Fruit fly (Drosophila melanogaster) whole organism, larva: ENCODE measurements around the gene CG13135.
A peak's percentile ranks its signal among the peaks of the same experiment; 100 is the strongest.

ENCODE experiments used
- noc ChIP-seq: fragments of 200-800 bp; sonication (Bioruptor generic); optimal IDR thresholded peaks from 3 replicates; lab custom pipeline; 2019; ENCODE audit warnings: missing biosample characterization, mild to moderate bottlenecking, missing genetic modification characterization, moderate library complexity

CG13135 gene

dm6 chr2L:10122671-10123070 is at the start of gene CG13135:
CG13135 (minus strand) TSS chr2L:10122771.
- no peak for TF ChIP-seq noc (tag; lab: Kevin White, UChicago)

DNA sequence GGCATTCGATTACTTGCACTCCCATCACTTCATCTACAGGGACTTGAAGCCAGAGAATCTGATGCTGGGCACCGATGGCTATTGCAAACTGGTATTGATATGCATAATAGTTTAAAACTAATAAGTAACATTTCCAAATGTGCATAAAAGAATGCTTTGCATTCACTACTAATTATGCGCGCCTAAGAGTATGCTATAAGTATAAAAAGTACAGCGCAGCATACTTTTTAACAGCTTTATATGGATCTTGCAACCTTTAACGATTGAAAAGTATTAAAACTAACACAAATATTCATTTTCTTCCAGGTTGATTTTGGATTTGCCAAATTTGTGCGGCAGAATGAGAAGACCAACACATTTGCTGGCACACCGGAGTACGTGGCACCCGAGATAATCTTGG is 31.8 kb upstream of the CG13135 start:
- TF ChIP-seq noc (tag; lab: Kevin White, UChicago), result no peak

DNA sequence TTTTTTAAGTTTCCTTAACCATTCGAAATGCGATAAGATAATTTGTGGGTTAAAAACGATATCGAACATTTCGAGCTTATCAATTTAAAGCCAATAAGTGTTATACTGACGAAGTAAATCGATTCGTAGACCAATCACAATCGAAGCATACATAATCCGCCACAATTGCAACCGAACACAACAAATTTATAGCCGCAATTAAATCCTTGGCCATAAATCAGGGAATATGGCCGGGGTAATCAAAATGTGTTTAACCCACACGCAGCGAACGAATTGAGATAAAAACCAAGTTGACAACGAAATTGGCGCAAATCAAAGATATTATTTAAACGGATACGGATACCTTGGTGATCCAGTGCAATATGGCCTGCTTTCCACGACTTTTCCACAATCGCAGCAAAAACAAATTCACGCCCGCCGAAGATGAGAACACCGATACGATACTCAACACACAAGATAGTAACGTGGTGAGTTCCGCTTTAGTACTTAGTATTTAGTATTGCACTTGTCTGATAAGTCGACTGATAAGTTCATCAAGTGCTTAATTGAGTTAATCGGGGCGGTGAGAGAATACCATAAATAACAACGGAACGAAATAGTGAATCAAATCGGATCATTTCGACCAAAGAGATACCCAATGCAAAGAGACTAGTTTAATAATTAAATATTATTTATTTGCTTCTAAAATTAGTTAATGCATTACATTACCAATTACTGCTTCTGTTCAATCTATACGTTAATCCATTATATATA is 24.3 kb upstream of the CG13135 start:
- TF ChIP-seq noc (tag; lab: Kevin White, UChicago), result peak; percentile 66

dm6 chr2L:10145571-10145970 is 23.0 kb upstream of the CG13135 start:
- no peak for TF ChIP-seq noc (tag; lab: Kevin White, UChicago)

DNA sequence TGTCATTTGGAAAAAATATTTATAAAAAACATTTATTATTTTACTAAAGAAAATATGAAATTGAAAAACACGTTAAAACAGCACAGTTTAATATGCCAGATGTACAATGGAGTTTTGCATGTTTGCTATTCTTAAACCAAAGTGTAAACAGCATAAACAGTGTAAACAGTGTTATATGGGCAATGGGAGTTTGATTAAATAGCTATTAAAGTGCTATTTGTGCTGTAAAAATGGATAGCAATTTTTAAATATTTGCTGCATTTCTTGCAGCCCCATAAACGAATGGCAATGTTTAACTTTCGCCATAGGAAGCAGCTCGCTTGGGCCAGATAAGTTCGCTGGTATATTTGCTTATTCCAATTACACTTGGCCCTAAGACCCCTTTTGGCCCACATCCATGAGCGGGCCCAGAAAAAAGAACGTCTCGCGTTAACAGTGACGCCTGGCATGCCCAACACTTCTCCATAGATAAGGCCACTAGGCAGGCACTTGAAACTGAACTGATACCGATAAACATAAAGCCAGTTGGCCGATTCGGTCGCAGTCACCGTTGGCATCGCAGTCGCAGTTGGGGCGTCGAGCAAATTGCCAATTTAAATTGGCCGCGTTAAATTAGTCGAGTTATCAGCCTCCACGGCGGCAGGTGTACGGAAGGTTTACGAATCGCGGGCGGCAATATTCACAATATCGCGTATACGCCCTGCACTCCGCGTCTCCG is 21.8 kb upstream of the CG13135 start, which contains the start of gene CG4839:
Gene CG4839, plus strand, starts transcription at position 541 of the 718 bp plus-strand sequence.
- peak; percentile 17 for TF ChIP-seq noc (tag; lab: Kevin White, UChicago)

DNA sequence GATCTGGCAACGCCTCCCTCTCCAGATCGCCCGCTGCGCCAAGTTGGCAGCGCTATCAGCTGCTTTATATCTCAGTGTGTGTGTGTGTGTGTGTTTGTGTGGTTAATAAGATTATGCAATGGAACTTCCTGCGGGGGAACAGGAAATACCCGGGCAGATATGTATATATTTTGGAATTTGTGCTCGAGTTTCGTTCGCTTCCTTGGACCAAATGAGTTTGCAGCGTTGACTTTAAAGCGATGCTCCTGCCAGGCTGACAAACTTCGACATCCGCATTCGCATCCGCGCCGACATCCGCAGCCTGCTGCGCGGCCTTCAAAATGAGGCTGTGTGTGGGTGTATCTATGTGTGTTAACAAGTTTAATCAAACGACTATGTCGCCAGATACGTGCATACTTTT is 20.8 kb upstream of the CG13135 start:
- no peak for TF ChIP-seq noc (tag; lab: Kevin White, UChicago)

dm6 chr2L:10130763-10131162 is 8.2 kb upstream of the CG13135 start:
- no peak for TF ChIP-seq noc (tag; lab: Kevin White, UChicago)

dm6 chr2L:10123963-10124362 is 1.4 kb upstream of the CG13135 start:
- TF ChIP-seq noc (tag; lab: Kevin White, UChicago), result no peak

- no peak for TF ChIP-seq noc (tag; lab: Kevin White, UChicago)
Measured at dm6 chr2L:10108749-10109148, 13.8 kb downstream of the CG13135 start.

DNA sequence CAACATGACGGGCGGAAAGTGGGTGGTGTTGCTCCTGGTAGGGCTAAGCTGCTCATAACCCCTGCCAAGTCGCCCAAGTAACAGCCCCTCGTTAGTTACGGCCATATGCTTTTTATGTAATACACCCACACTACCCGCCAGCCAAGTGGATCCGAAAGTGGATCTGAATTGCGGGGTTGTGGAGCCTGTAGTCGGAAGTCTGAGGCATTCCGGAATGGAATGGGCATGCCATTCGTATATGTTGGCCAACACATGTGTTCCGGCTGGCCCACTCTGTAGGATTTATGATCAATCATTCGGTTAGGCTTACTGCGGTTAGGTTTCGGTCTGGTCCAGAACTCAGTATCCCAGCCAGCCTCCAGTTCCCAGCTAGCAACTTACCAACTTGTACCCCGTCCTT is 26.4 kb downstream of the CG13135 start:
- TF ChIP-seq noc (tag; lab: Kevin White, UChicago), result no peak

DNA sequence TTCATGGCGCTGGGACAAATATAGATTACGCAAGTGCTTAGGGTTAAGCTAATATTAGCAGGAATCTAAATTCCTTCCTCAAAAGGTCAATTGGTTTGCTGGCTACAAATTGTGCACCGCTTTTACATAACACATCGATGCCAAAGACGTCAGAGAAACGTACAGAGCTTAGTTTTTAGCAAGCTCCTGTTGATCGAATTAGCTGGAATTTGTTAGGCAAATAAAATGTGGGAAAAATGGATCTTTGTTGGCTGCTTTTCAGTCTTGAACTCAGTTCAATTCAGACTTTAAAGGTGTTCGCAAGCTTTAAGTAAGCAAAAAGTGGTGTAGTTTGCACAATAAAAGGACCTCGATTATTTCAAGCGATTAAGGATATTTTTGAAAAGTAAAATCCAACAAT is 28.8 kb downstream of the CG13135 start, which contains the start of gene CG34109:
Gene CG34109, plus strand, starts transcription at position 301 of the 400 bp plus-strand sequence.
- TF ChIP-seq noc (tag; lab: Kevin White, UChicago), result no peak

dm6 chr2L:10092289-10092688 is 30.3 kb downstream of the CG13135 start, which contains the start of gene CG13133:
CG13133 (minus strand) TSS chr2L:10092389.
- TF ChIP-seq noc (tag; lab: Kevin White, UChicago), result no peak
